Fruit fly (Drosophila melanogaster): Measurements from ENCODE around the gene Sap47.

The Sap47 gene

DNA sequence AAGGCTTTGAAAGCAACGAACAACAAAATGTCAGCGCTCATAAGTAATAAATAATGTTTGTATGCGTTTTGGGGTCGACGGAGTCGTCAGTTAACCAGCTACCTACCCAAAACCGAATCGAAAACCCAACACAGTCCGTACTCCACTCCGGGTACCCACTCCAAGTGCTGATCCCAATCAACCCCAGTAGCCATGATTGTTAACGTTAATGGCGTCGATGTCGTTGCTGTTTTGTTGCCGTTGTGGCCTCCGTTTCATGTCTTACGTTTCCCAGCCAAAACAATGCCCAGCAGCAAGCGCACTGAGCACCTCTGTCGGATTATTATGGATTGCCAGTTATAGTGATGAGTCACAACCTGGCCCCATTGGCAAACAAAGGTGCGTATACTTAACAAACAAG, 74.1 kb downstream of the Sap47 start, which contains the start of gene GATAe (continued):
- TF ChIP-seq kni (GFP tag; optimal IDR thresholded peaks at IDR 0.05) (no peak), CG31224 (GFP tag; IDR thresholded peaks at IDR 0.05) (no peak), ewg (GFP tag; optimal IDR thresholded peaks at IDR 0.05) (no peak), D19A (tag; optimal IDR thresholded peaks at IDR 0.05) (no peak), Hr51 (GFP tag; optimal IDR thresholded peaks at IDR 0.05) (no peak), exex (tag; optimal IDR thresholded peaks at IDR 0.05) (peak; percentile 50), Sox100B (GFP tag; optimal IDR thresholded peaks at IDR 0.05) (no peak), stc (GFP tag; IDR thresholded peaks at IDR 0.05) (no peak), CG13775 (GFP tag; optimal IDR thresholded peaks at IDR 0.05) (no peak), Sin3A (optimal IDR thresholded peaks at IDR 0.05) (no peak), pzg (GFP tag; optimal IDR thresholded peaks at IDR 0.05) (no peak), lab (GFP tag; optimal IDR thresholded peaks at IDR 0.05) (peak; percentile 34), CG7372 (GFP tag; IDR thresholded peaks at IDR 0.05) (no peak), CG7928 (GFP tag; optimal IDR thresholded peaks at IDR 0.05) (no peak), fu2 (GFP tag; optimal IDR thresholded peaks at IDR 0.05) (no peak), Sry-β (GFP tag; optimal IDR thresholded peaks at IDR 0.05) (peak; percentile 48), CG2712 (tag; optimal IDR thresholded peaks at IDR 0.05) (no peak), CG8281 (tag; optimal IDR thresholded peaks at IDR 0.05) (no peak), GATAe (GFP tag; conservative IDR thresholded peaks at IDR 0.05) (no peak), bbx (GFP tag; IDR thresholded peaks at IDR 0.05; ENCODE audit: partially characterized antibody) (0 out of 2 replicates have a peak, but pooled peaks have one; percentile 14), Drgx (GFP tag; IDR thresholded peaks at IDR 0.05) (no peak), HHEX (GFP tag; optimal IDR thresholded peaks at IDR 0.05) (no peak), CG9797 (GFP tag; optimal IDR thresholded peaks at IDR 0.05) (no peak), NC2β (GFP tag; optimal IDR thresholded peaks at IDR 0.05) (no peak), CG15269 (tag; optimal IDR thresholded peaks at IDR 0.05) (peak; percentile 1), Fer1 (GFP tag; optimal IDR thresholded peaks at IDR 0.05) (no peak), zen (tag; optimal IDR thresholded peaks at IDR 0.05) (no peak)

DNA sequence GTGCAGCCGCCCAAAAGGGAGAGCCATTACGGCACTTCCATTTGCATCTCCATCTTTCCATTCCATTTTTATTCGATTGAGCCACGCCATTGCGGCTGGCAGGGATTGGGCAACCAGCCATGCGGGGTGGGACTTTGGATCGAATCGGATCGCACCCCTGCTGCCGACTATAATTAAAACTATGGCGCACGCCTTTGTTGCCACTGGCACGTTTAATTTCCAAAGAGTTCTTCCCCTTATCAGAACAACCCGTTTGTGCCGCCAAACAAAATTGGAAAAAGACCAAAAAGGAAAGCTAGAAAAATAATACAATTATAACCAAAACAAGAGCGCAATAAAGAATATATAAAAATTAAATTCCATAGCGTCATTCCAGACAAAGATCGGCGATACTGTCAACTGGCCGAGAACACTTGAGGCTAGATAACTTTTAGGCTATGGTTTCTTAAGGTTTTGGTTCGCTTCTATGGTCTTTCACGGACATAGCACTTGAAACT, 75.2 kb downstream of the Sap47 start:
- no peak for TF ChIP-seq pita (GFP tag; optimal IDR thresholded peaks at IDR 0.05)
- no peak for TF ChIP-seq gce (GFP tag; IDR thresholded peaks at IDR 0.05)
- peak in 1 of 2 experiments; percentile 2 for TF ChIP-seq Pdp1 (GFP tag; optimal IDR thresholded peaks at IDR 0.05)
- TF ChIP-seq CG10366 (GFP tag; IDR thresholded peaks at IDR 0.05) = no peak
- no peak for TF ChIP-seq vfl (GFP tag; optimal IDR thresholded peaks at IDR 0.05)
- no peak for TF ChIP-seq CG13123 (GFP tag; optimal IDR thresholded peaks at IDR 0.05)
- no peak for TF ChIP-seq NC2β (GFP tag; optimal IDR thresholded peaks at IDR 0.05)
- no peak for TF ChIP-seq amos (GFP tag; IDR thresholded peaks at IDR 0.05; ENCODE audit: partially characterized antibody)
- TF ChIP-seq CG18476 (GFP tag; optimal IDR thresholded peaks at IDR 0.05) = no peak
- no peak for TF ChIP-seq CG16863 (GFP tag; optimal IDR thresholded peaks at IDR 0.05)
- TF ChIP-seq CrebB (tag; optimal IDR thresholded peaks at IDR 0.05) = no peak
- TF ChIP-seq CG2678 (tag; optimal IDR thresholded peaks at IDR 0.05) = no peak
- no peak for TF ChIP-seq tna (GFP tag; IDR thresholded peaks at IDR 0.05; ENCODE audit: partially characterized antibody)
- no peak for TF ChIP-seq unc-4 (GFP tag; IDR thresholded peaks at IDR 0.05; ENCODE audit: partially characterized antibody)
- TF ChIP-seq br (optimal IDR thresholded peaks at IDR 0.05) = no peak
- no peak for TF ChIP-seq CG10209 (GFP tag; optimal IDR thresholded peaks at IDR 0.05)
- TF ChIP-seq CG2199 (GFP tag; IDR thresholded peaks at IDR 0.05) = 0 out of 3 replicates have a peak, but pooled peaks have one; percentile 53
- no peak for TF ChIP-seq CG7928 (GFP tag; optimal IDR thresholded peaks at IDR 0.05)
- no peak for TF ChIP-seq Tbp (GFP tag; optimal IDR thresholded peaks at IDR 0.05)
- no peak for TF ChIP-seq crc (GFP tag; optimal IDR thresholded peaks at IDR 0.05)
- no peak for TF ChIP-seq sisA (GFP tag; IDR thresholded peaks at IDR 0.05)
- no peak for TF ChIP-seq mld (GFP tag; IDR thresholded peaks at IDR 0.05; ENCODE audit: partially characterized antibody)
- TF ChIP-seq ttk (GFP tag; IDR thresholded peaks at IDR 0.05) = peak; percentile 23; the same call in 1 of the 2 replicates
- peak; percentile 67 for TF ChIP-seq phol (tag; optimal IDR thresholded peaks at IDR 0.05)
- 0 out of 3 replicates have a peak, but pooled peaks have one; percentile 54 for TF ChIP-seq CG11456 (GFP tag; IDR thresholded peaks at IDR 0.05)
- TF ChIP-seq CG1602 (GFP tag; optimal IDR thresholded peaks at IDR 0.05) = no peak

Measured in whole organism, embryonic.